Fruit fly (Drosophila melanogaster): ENCODE results near the gene spel1.

DNA sequence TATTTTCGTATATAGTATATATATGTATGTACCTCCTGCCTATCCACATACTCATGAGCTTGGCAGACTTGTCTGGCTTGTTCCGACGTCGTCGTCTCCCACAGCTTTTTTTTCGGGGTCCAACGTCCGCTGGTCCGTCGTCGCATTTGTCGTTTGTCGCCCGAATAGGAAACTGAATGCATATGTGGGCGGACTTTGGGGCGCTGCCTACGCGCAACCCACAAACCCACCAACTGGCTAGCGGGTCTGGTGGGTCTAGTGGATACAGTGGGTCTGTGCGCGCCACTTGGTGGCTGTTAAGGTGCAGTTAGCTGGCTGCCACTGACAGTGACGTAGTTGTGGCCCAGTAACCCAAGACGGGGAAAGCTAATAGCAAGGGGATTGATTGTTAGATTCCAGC is 42.9 kb upstream of the spel1 start:
- TF ChIP-seq h (optimal IDR thresholded peaks at IDR 0.05) = no peak
- TF ChIP-seq ttk (optimal IDR thresholded peaks at IDR 0.05) = no peak
- no peak for TF ChIP-seq Myc (optimal IDR thresholded peaks at IDR 0.05)

All from Kc167 (cell line).